Worm (Caenorhabditis elegans): ENCODE measurements around the gene K02D3.2.

K02D3.2 gene

ce11 chrX:13747997-13748396, 36.2 kb upstream of the K02D3.2 start (continued):
- TF ChIP-seq nhr-77 (tag; optimal IDR thresholded peaks at IDR 0.05), result peak; percentile 3
- no peak for TF ChIP-seq R02D3.7 (tag; optimal IDR thresholded peaks at IDR 0.05)
- no peak for TF ChIP-seq nhr-237 (tag; optimal IDR thresholded peaks at IDR 0.05)
- TF ChIP-seq ces-1 (GFP tag; optimal IDR thresholded peaks at IDR 0.05), result no peak
- no peak for TF ChIP-seq zip-11 (GFP tag; IDR thresholded peaks at IDR 0.05)
- no peak for TF ChIP-seq lim-7 (GFP tag; IDR thresholded peaks at IDR 0.05)
- TF ChIP-seq dpl-1 (GFP tag; optimal IDR thresholded peaks at IDR 0.05), result no peak
- TF ChIP-seq egl-27 (tag; optimal IDR thresholded peaks at IDR 0.05), result no peak
- TF ChIP-seq snpc-1.2 (GFP tag; IDR thresholded peaks at IDR 0.05), result no peak
- no peak for TF ChIP-seq zag-1 (tag; optimal IDR thresholded peaks at IDR 0.05)
- no peak for TF ChIP-seq mdt-29 (GFP tag; IDR thresholded peaks at IDR 0.05)
- no peak for TF ChIP-seq madf-9 (GFP tag; conservative IDR thresholded peaks at IDR 0.05)
- TF ChIP-seq dve-1 (tag; optimal IDR thresholded peaks at IDR 0.05; ENCODE audit: insufficient read depth), result peak; percentile 10
- TF ChIP-seq lin-38 (GFP tag; IDR thresholded peaks at IDR 0.05), result no peak
- TF ChIP-seq php-3 (GFP tag; IDR thresholded peaks at IDR 0.05), result 0 out of 2 replicates have a peak, but pooled peaks have one; percentile 14
- TF ChIP-seq lin-13 (GFP tag; optimal IDR thresholded peaks at IDR 0.05), result no peak
- no peak for TF ChIP-seq F49E8.2 (tag; optimal IDR thresholded peaks at IDR 0.05; ENCODE audit: borderline replicate concordance)
- TF ChIP-seq lin-15B (tag; optimal IDR thresholded peaks at IDR 0.05), result no peak
- no peak for TF ChIP-seq Y5F2A.4 (GFP tag; optimal IDR thresholded peaks at IDR 0.05)
- no peak for TF ChIP-seq mxl-2 (GFP tag; conservative IDR thresholded peaks at IDR 0.05)
- TF ChIP-seq pqm-1 (tag; optimal IDR thresholded peaks at IDR 0.05), result peak; percentile 21
- no peak for TF ChIP-seq daf-8 (GFP tag; IDR thresholded peaks at IDR 0.05)
- TF ChIP-seq cey-2 (tag; optimal IDR thresholded peaks at IDR 0.05; ENCODE audit: borderline replicate concordance, insufficient read depth), result no peak
- no peak for TF ChIP-seq dmd-8 (GFP tag; IDR thresholded peaks at IDR 0.05)
- TF ChIP-seq saeg-2 (GFP tag; IDR thresholded peaks at IDR 0.05), result no peak
- TF ChIP-seq ceh-20 (GFP tag; IDR thresholded peaks at IDR 0.05), result no peak
- TF ChIP-seq lin-29 (GFP tag; IDR thresholded peaks at IDR 0.05), result no peak
- no peak for TF ChIP-seq unc-39 (tag; optimal IDR thresholded peaks at IDR 0.05)
- no peak for TF ChIP-seq spr-1 (tag; optimal IDR thresholded peaks at IDR 0.05)

ce11 chrX:13746661-13747365, 35.0 kb upstream of the K02D3.2 start, which contains the start of gene nhr-71:
Gene nhr-71 (plus strand): TSS chrX:13747315.
- peak; percentile 36 for TF ChIP-seq mes-2 (tag; optimal IDR thresholded peaks at IDR 0.05; ENCODE audit: poor library complexity, severe bottlenecking)
- TF ChIP-seq unc-62 (GFP tag; optimal IDR thresholded peaks at IDR 0.05 in 1 of 2), result peak in 1 of 2 experiments; percentile 10
- TF ChIP-seq unc-62 (tag; optimal IDR thresholded peaks at IDR 0.05), result no peak
- no peak for TF ChIP-seq nhr-48 (tag; optimal IDR thresholded peaks at IDR 0.05)
- TF ChIP-seq lin-38 (GFP tag; IDR thresholded peaks at IDR 0.05), result 0 out of 2 replicates have a peak, but pooled peaks have one; percentile 15

ce11 chrX:13746231-13746630, 34.4 kb upstream of the K02D3.2 start:
- TF ChIP-seq dve-1 (tag; optimal IDR thresholded peaks at IDR 0.05; ENCODE audit: insufficient read depth) (peak; percentile 8), nhr-28 (tag; optimal IDR thresholded peaks at IDR 0.05) (peak; percentile 15), nhr-25 (tag; optimal IDR thresholded peaks at IDR 0.05; ENCODE audit: borderline replicate concordance, insufficient read depth) (no peak), set-16 (GFP tag; IDR thresholded peaks at IDR 0.05) (no peak), dmd-6 (GFP tag; IDR thresholded peaks at IDR 0.05) (peak; percentile 79), rbr-2 (tag; optimal IDR thresholded peaks at IDR 0.05) (no peak), fkh-10 (GFP tag; optimal IDR thresholded peaks at IDR 0.05) (no peak), daf-8 (GFP tag; IDR thresholded peaks at IDR 0.05) (no peak), lin-13 (GFP tag; optimal IDR thresholded peaks at IDR 0.05) (no peak), pqm-1 (tag; optimal IDR thresholded peaks at IDR 0.05) (peak; percentile 20), daf-16 (GFP tag; optimal IDR thresholded peaks at IDR 0.05) (no peak), daf-16 (tag; optimal IDR thresholded peaks at IDR 0.05) (peak; percentile 70), D1046.2 (GFP tag; IDR thresholded peaks at IDR 0.05) (no peak), zfp-2 (tag; optimal IDR thresholded peaks at IDR 0.05) (no peak), Y48G9A.11 (GFP tag; IDR thresholded peaks at IDR 0.05) (no peak), unc-130 (GFP tag; optimal IDR thresholded peaks at IDR 0.05) (no peak), hlh-30 (tag; optimal IDR thresholded peaks at IDR 0.05; ENCODE audit: insufficient read depth) (peak; percentile 42), hlh-11 (tag; optimal IDR thresholded peaks at IDR 0.05) (peak; percentile 70)

Measured in whole organism, L4 larva.